Worm (Caenorhabditis elegans) whole organism, early embryonic: ENCODE data around the gene odr-4.

Experiments used
- F13C5.2 ChIP-seq: sonication (generic microtip); optimal IDR thresholded peaks from 2 replicates; lab custom pipeline; 2017; ENCODE audit warnings: mild to moderate bottlenecking, missing genetic modification characterization, inconsistent platforms, missing compliant biosample characterization
- aly-1 ChIP-seq: sonication (generic microtip); optimal IDR thresholded peaks from 2 replicates; lab custom pipeline; 2016; ENCODE audit warnings: missing genetic modification characterization, missing compliant biosample characterization
- ama-1 ChIP-seq: fragments of 150-350 bp; optimal IDR thresholded peaks from 2 replicates; lab custom pipeline; 2014
- ets-7 ChIP-seq: sonication (generic microtip); optimal IDR thresholded peaks from 2 replicates; lab custom pipeline; 2016; ENCODE audit warnings: missing genotype, missing genetic modification characterization, missing compliant biosample characterization
- hmbx-1 ChIP-seq: sonication (generic microtip); optimal IDR thresholded peaks from 2 replicates; lab custom pipeline; 2016; ENCODE audit warnings: mild to moderate bottlenecking, missing genetic modification characterization, missing compliant biosample characterization
- sea-1 ChIP-seq: fragments of 200-800 bp; sonication (Bioruptor generic); conservative IDR thresholded peaks from 2 replicates; pipeline ENCODE4 v1.3.6; 2022; ENCODE audit warnings: missing genetic modification characterization, missing compliant biosample characterization
- tbx-37 ChIP-seq: fragments of 200-800 bp; sonication (Bioruptor generic); conservative IDR thresholded peaks from 2 replicates; pipeline ENCODE4 v1.3.6; 2022; ENCODE audit warnings: missing genetic modification reagents, missing genetic modification characterization, missing compliant biosample characterization

ce11 chrIII:6756769-6757168, 26.2 kb downstream of the odr-4 start:
- TF ChIP-seq tbx-37 (no peak), F13C5.2 (tag; lab: Kevin White, UChicago) (no peak), hmbx-1 (tag; lab: Kevin White, UChicago) (no peak), ets-7 (tag; lab: Kevin White, UChicago) (no peak), aly-1 (tag; lab: Kevin White, UChicago) (no peak), ama-1 (lab: Kevin White, UChicago) (no peak), sea-1 (GFP tag; lab: Robert Waterston, UW) (no peak)
